Fruit fly (Drosophila melanogaster) whole organism, embryonic: Measurements from ENCODE around the gene CG13694.
A peak's percentile ranks its signal among the peaks of the same experiment; 100 is the strongest.

Experiments
- Abd-B ChIP-seq: fragments of 200-800 bp; sonication (Bioruptor generic); optimal IDR thresholded peaks from 2 replicates; lab custom pipeline; 2018; ENCODE audit warnings: missing biosample characterization, mild to moderate bottlenecking, missing genetic modification characterization, moderate library complexity
- Asciz ChIP-seq: fragments of 200-800 bp; sonication (Bioruptor generic); optimal IDR thresholded peaks from 2 replicates; lab custom pipeline; 2017; ENCODE audit warnings: missing biosample characterization, mild to moderate bottlenecking, missing genetic modification characterization, missing genetic modification reagents
- Atf3 ChIP-seq: fragments of 200-800 bp; sonication (Bioruptor generic); optimal IDR thresholded peaks from 3 replicates; lab custom pipeline; 2016; ENCODE audit warnings: missing biosample characterization, missing genetic modification characterization
- CG10543 ChIP-seq: fragments of 200-800 bp; sonication (Bioruptor generic); optimal IDR thresholded peaks from 3 replicates; lab custom pipeline; 2017; ENCODE audit warnings: missing biosample characterization, mild to moderate bottlenecking, missing genetic modification characterization, moderate library complexity
- CG11723 ChIP-seq: fragments of 200-800 bp; sonication (Bioruptor generic); optimal IDR thresholded peaks from 2 replicates; lab custom pipeline; 2017; ENCODE audit warnings: missing biosample characterization, mild to moderate bottlenecking, missing genetic modification characterization
- CG12071 ChIP-seq: fragments of 200-800 bp; sonication (Bioruptor generic); optimal IDR thresholded peaks from 3 replicates; lab custom pipeline; 2018; ENCODE audit warnings: missing biosample characterization, mild to moderate bottlenecking, missing genetic modification characterization
- CG12769 ChIP-seq: fragments of 200-800 bp; sonication (Bioruptor generic); optimal IDR thresholded peaks from 2 replicates; lab custom pipeline; 2019; ENCODE audit warnings: missing biosample characterization, mild to moderate bottlenecking, missing genetic modification characterization, moderate library complexity
- CG15479 ChIP-seq: fragments of 200-800 bp; sonication (Bioruptor generic); optimal IDR thresholded peaks from 3 replicates; lab custom pipeline; 2019; ENCODE audit warnings: missing biosample characterization, mild to moderate bottlenecking, missing genetic modification characterization, moderate library complexity
- CG15514 ChIP-seq: fragments of 200-800 bp; sonication (Bioruptor generic); optimal IDR thresholded peaks from 3 replicates; lab custom pipeline; 2017; ENCODE audit warnings: missing biosample characterization, missing genetic modification characterization, mild to moderate bottlenecking, moderate library complexity, missing genetic modification reagents
- CG15601 ChIP-seq: fragments of 200-800 bp; sonication (Bioruptor generic); optimal IDR thresholded peaks from 3 replicates; lab custom pipeline; 2019; ENCODE audit warnings: missing biosample characterization, mild to moderate bottlenecking, missing genetic modification characterization, moderate library complexity
- CG2120 ChIP-seq: fragments of 200-800 bp; sonication (Bioruptor generic); optimal IDR thresholded peaks from 3 replicates; lab custom pipeline; 2016; ENCODE audit warnings: missing biosample characterization, missing genetic modification characterization
- CG30431 ChIP-seq: fragments of 200-800 bp; sonication (Bioruptor generic); optimal IDR thresholded peaks from 2 replicates; lab custom pipeline; 2017; ENCODE audit warnings: missing biosample characterization, missing genetic modification characterization
- CG3163 ChIP-seq: fragments of 200-800 bp; sonication (Bioruptor generic); optimal IDR thresholded peaks from 3 replicates; lab custom pipeline; 2016; ENCODE audit warnings: missing biosample characterization, missing genetic modification characterization
- CG3995 ChIP-seq: fragments of 200-800 bp; sonication (Bioruptor generic); optimal IDR thresholded peaks from 3 replicates; lab custom pipeline; 2016; ENCODE audit warnings: missing biosample characterization, missing genetic modification characterization
- CG4707 ChIP-seq: fragments of 200-800 bp; sonication (Bioruptor generic); optimal IDR thresholded peaks from 2 replicates; lab custom pipeline; 2018; ENCODE audit warnings: missing biosample characterization, mild to moderate bottlenecking, missing genetic modification characterization, moderate library complexity
- CG6765 ChIP-seq: fragments of 200-800 bp; sonication (Bioruptor generic); optimal IDR thresholded peaks from 3 replicates; lab custom pipeline; 2017; ENCODE audit warnings: missing biosample characterization, mild to moderate bottlenecking, missing genetic modification characterization
- CG7745 ChIP-seq: fragments of 200-800 bp; sonication (Bioruptor generic); optimal IDR thresholded peaks from 2 replicates; lab custom pipeline; 2018; ENCODE audit warnings: missing biosample characterization, mild to moderate bottlenecking, missing genetic modification characterization, moderate library complexity
- CG8924 ChIP-seq: fragments of 200-800 bp; optimal IDR thresholded peaks from 3 replicates; lab custom pipeline; 2019; ENCODE audit warnings: missing biosample characterization, mild to moderate bottlenecking, missing genetic modification characterization, moderate library complexity
- CG9817 ChIP-seq: fragments of 200-800 bp; sonication (Bioruptor generic); optimal IDR thresholded peaks from 2 replicates; lab custom pipeline; 2018; ENCODE audit warnings: missing biosample characterization, mild to moderate bottlenecking, missing genetic modification characterization, moderate library complexity
- CHES-1-like ChIP-seq: fragments of 200-800 bp; sonication (Bioruptor generic); optimal IDR thresholded peaks from 2 replicates; lab custom pipeline; 2016; ENCODE audit warnings: missing biosample characterization, missing genetic modification characterization
- Dad ChIP-seq: fragments of 200-800 bp; sonication (Bioruptor generic); optimal IDR thresholded peaks from 3 replicates; lab custom pipeline; 2016; ENCODE audit warnings: missing biosample characterization, missing genetic modification characterization
- Eip74EF ChIP-seq, 2 experiments: fragments of 200-800 bp in 1 of 2; fragments of >200 bp in 1 of 2; sonication (Bioruptor generic) in 1 of 2; optimal IDR thresholded peaks; 2 replicates each; lab custom pipeline; 2017 to 2019; ENCODE audit warnings: missing biosample characterization in 2 of 2, missing genetic modification characterization in 2 of 2, mild to moderate bottlenecking in 1 of 2, moderate library complexity in 1 of 2
- Fer3 ChIP-seq: fragments of 200-800 bp; sonication (Bioruptor generic); optimal IDR thresholded peaks from 2 replicates; lab custom pipeline; 2018; ENCODE audit warnings: missing biosample characterization, mild to moderate bottlenecking, missing genetic modification characterization, moderate library complexity
- HLHmδ ChIP-seq: fragments of 200-800 bp; sonication (Bioruptor generic); optimal IDR thresholded peaks from 2 replicates; lab custom pipeline; 2018; ENCODE audit warnings: missing biosample characterization, mild to moderate bottlenecking, missing genetic modification characterization, moderate library complexity
- Hand ChIP-seq: fragments of 200-800 bp; sonication (Bioruptor generic); optimal IDR thresholded peaks from 2 replicates; lab custom pipeline; 2017; ENCODE audit warnings: mild to moderate bottlenecking, missing biosample characterization, missing genetic modification reagents, missing genetic modification characterization
- HmgZ ChIP-seq: fragments of 200-800 bp; sonication (Bioruptor generic); optimal IDR thresholded peaks from 2 replicates; lab custom pipeline; 2018; ENCODE audit warnings: missing biosample characterization, mild to moderate bottlenecking, missing genetic modification characterization
- Hmr ChIP-seq: fragments of 200-800 bp; sonication (Bioruptor generic); optimal IDR thresholded peaks from 3 replicates; lab custom pipeline; 2017; ENCODE audit warnings: mild to moderate bottlenecking, missing biosample characterization, missing genetic modification reagents, missing genetic modification characterization
- Hr51 ChIP-seq, 2 experiments: fragments of 200-800 bp; sonication (Bioruptor generic); optimal IDR thresholded peaks; 2 replicates in 1 of 2; 3 replicates in 1 of 2; lab custom pipeline; 2016 to 2018; ENCODE audit warnings: missing biosample characterization in 2 of 2, missing genetic modification characterization in 2 of 2, mild to moderate bottlenecking in 1 of 2, moderate library complexity in 1 of 2
- Nf-YB ChIP-seq: fragments of 200-800 bp; sonication (Bioruptor generic); optimal IDR thresholded peaks from 3 replicates; lab custom pipeline; 2019; ENCODE audit warnings: missing biosample characterization, mild to moderate bottlenecking, missing genetic modification characterization, moderate library complexity
- NfI ChIP-seq: fragments of 200-800 bp; sonication (Bioruptor generic); optimal IDR thresholded peaks from 3 replicates; lab custom pipeline; 2018; ENCODE audit warnings: missing biosample characterization, mild to moderate bottlenecking, missing genetic modification characterization, moderate library complexity
- Sry-β ChIP-seq: fragments of 200-800 bp; sonication (Bioruptor generic); optimal IDR thresholded peaks from 2 replicates; lab custom pipeline; 2018; ENCODE audit warnings: missing biosample characterization, mild to moderate bottlenecking, missing genetic modification characterization, moderate library complexity
- Stat92E ChIP-seq, 3 experiments: fragments of >200 bp in 2 of 3; fragments of 200-800 bp in 1 of 3; sonication (Bioruptor generic) in 1 of 3; optimal IDR thresholded peaks; 2 replicates each; lab custom pipeline; 2017 to 2019; ENCODE audit warnings: missing biosample characterization in 3 of 3, missing genetic modification characterization in 3 of 3, mild to moderate bottlenecking in 1 of 3, moderate library complexity in 1 of 3
- chn ChIP-seq: fragments of 200-800 bp; sonication (Bioruptor generic); optimal IDR thresholded peaks from 2 replicates; lab custom pipeline; 2016; ENCODE audit warnings: missing biosample characterization, missing genetic modification characterization
- disco-r ChIP-seq: fragments of 200-800 bp; sonication (Bioruptor generic); optimal IDR thresholded peaks from 2 replicates; lab custom pipeline; 2016; ENCODE audit warnings: missing biosample characterization, missing genetic modification characterization
- dmrt99B ChIP-seq: fragments of 200-800 bp; sonication (Bioruptor generic); optimal IDR thresholded peaks from 2 replicates; lab custom pipeline; 2018; ENCODE audit warnings: missing biosample characterization, mild to moderate bottlenecking, missing genetic modification characterization, moderate library complexity
- ewg ChIP-seq: fragments of 200-800 bp; sonication (Bioruptor generic); optimal IDR thresholded peaks from 3 replicates; lab custom pipeline; 2017; ENCODE audit warnings: mild to moderate bottlenecking, missing biosample characterization, missing genetic modification reagents, missing genetic modification characterization
- gcm2 ChIP-seq: fragments of 200-800 bp; sonication (Bioruptor generic); optimal IDR thresholded peaks from 2 replicates; lab custom pipeline; 2016; ENCODE audit warnings: missing biosample characterization, missing genetic modification characterization
- insv ChIP-seq, 2 experiments: fragments of 200-800 bp; sonication (Bioruptor generic); optimal IDR thresholded peaks; 3 replicates each; lab custom pipeline; 2016 to 2018; ENCODE audit warnings: missing biosample characterization in 2 of 2, missing genetic modification characterization in 2 of 2
- lola ChIP-seq, 3 experiments: fragments of >200 bp in 2 of 3; fragments of 200-800 bp in 1 of 3; sonication (Bioruptor generic) in 1 of 3; optimal IDR thresholded peaks; 2 replicates each; lab custom pipeline; 2017 to 2019; ENCODE audit warnings: missing biosample characterization in 3 of 3, missing genetic modification characterization in 3 of 3, mild to moderate bottlenecking in 1 of 3, moderate library complexity in 1 of 3
- nom ChIP-seq: fragments of 200-800 bp; sonication (Bioruptor generic); optimal IDR thresholded peaks from 2 replicates; lab custom pipeline; 2017; ENCODE audit warnings: missing biosample characterization, missing genetic modification characterization, mild to moderate bottlenecking, moderate library complexity, missing genetic modification reagents
- odd ChIP-seq: fragments of 200-800 bp; sonication (Bioruptor generic); optimal IDR thresholded peaks from 2 replicates; lab custom pipeline; 2017; ENCODE audit warnings: missing biosample characterization, mild to moderate bottlenecking, missing genetic modification characterization
- pfk ChIP-seq: fragments of 200-800 bp; sonication (Bioruptor generic); optimal IDR thresholded peaks from 2 replicates; lab custom pipeline; 2018; ENCODE audit warnings: missing biosample characterization, mild to moderate bottlenecking, missing genetic modification characterization, moderate library complexity
- prd ChIP-seq, 3 experiments: fragments of >200 bp in 2 of 3; fragments of 200-800 bp in 1 of 3; sonication (Bioruptor generic) in 1 of 3; optimal IDR thresholded peaks in 2 of 3; IDR thresholded peaks in 1 of 3; 2 replicates in 2 of 3; 3 replicates in 1 of 3; pipeline versions ENCODE4 v1.3.6 to Lab custom; 2017 to 2022; ENCODE audit warnings: missing biosample characterization in 1 of 3, missing genetic modification characterization in 1 of 3
- sens ChIP-seq: fragments of 200-800 bp; sonication (Bioruptor generic); peaks from one replicate; lab custom pipeline; 2016; ENCODE audit warnings: missing biosample characterization, missing genetic modification characterization
- stwl ChIP-seq: fragments of 200-800 bp; sonication (Bioruptor generic); optimal IDR thresholded peaks from 3 replicates; lab custom pipeline; 2018; ENCODE audit warnings: missing biosample characterization, mild to moderate bottlenecking, missing genetic modification characterization, moderate library complexity

Gene CG13694

DNA sequence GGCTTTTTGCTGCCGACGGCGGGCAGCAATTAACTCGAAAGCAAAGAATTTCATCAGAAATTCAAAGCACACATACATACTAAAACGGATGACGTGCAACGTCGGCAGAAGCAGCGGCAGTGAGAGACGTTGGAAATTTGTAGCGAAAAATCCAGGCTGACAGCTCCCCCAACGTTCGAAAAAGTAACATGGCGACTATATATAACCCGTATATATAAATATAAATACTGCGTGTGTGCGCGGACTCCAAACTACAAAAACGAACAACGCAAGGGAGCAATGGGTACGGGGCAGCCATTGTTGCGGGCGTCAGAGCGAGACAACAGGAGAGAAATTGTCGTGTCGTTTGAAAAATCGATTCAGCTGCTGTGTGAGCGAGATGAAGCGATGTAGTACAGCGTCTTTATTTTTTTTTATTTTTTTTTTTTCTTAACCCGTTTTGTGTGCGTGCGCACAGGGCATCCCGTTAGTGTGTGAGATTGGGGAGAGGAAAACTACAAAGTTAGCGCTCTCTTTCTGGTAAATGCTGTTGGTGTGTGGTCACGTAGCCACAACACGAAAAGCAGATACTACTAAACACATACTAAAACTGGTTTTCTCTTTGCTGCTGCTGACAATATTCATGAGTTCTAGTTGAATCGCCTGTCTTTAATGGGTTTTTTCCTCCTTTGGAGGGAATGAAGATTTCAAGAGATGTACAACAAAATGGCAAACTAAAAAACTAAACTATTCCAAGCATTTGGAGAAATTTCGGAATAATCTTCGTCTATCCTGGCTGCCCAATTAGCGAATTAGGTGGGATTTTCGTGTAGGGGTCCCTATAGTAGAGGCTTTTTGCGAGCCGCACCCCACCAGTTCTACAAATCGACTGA is 44.5 kb upstream of the CG13694 start (continued):
- TF ChIP-seq Eip74EF (GFP tag; optimal IDR thresholded peaks at IDR 0.05; lab: Kevin White, UChicago) (peak in 1 of 2 experiments; percentile 36), chn (peak; percentile 24), Abd-B (peak; percentile 25), Hr51 (GFP tag; optimal IDR thresholded peaks at IDR 0.05; lab: Kevin White, UChicago) (peak in 1 of 2 experiments; percentile 25), lola (GFP tag; optimal IDR thresholded peaks at IDR 0.05; lab: Kevin White, UChicago) (peak in 1 of 3 experiments; percentile 18), ewg (GFP tag; lab: Kevin White, UChicago) (peak; percentile 96), stwl (tag; lab: Kevin White, UChicago) (no peak), CG7745 (tag; lab: Kevin White, UChicago) (peak; percentile 30), CG15514 (GFP tag; lab: Kevin White, UChicago) (peak; percentile 36), CG30431 (GFP tag; lab: Kevin White, UChicago) (no peak), Fer3 (tag; lab: Kevin White, UChicago) (no peak), prd (optimal IDR thresholded peaks at IDR 0.05; lab: Kevin White, UChicago) (no peak), prd (GFP tag; IDR thresholded peaks at IDR 0.05; lab: Robert Waterston, UW) (no peak), odd (no peak), CG10543 (GFP tag; lab: Kevin White, UChicago) (peak; percentile 97), CG2120 (peak; percentile 22), Dad (peak; percentile 12), Hand (peak; percentile 28), nom (GFP tag; lab: Kevin White, UChicago) (peak; percentile 94), gcm2 (peak; percentile 57), insv (GFP tag; optimal IDR thresholded peaks at IDR 0.05; lab: Kevin White, UChicago) (peak in 1 of 2 experiments; percentile 27), NfI (GFP tag; lab: Kevin White, UChicago) (peak; percentile 18), HLHmδ (peak; percentile 27), CG12071 (GFP tag; lab: Kevin White, UChicago) (peak; percentile 3), Sry-β (no peak), sens (GFP tag; lab: Kevin White, UChicago) (peak; percentile 93), CG8924 (tag; lab: Kevin White, UChicago) (peak; percentile 28), Stat92E (GFP tag; optimal IDR thresholded peaks at IDR 0.05; lab: Kevin White, UChicago) (peak in 1 of 3 experiments; percentile 65), CHES-1-like (GFP tag; lab: Kevin White, UChicago) (peak; percentile 45), CG3163 (GFP tag; lab: Kevin White, UChicago) (peak; percentile 12), CG6765 (GFP tag; lab: Kevin White, UChicago) (peak; percentile 15), Asciz (GFP tag; lab: Kevin White, UChicago) (no peak), CG9817 (tag; lab: Kevin White, UChicago) (peak; percentile 17), HmgZ (peak; percentile 78), Nf-YB (GFP tag; lab: Kevin White, UChicago) (peak; percentile 59), CG15479 (GFP tag; lab: Kevin White, UChicago) (peak; percentile 39), CG11723 (no peak), disco-r (peak; percentile 40), CG3995 (GFP tag; lab: Kevin White, UChicago) (no peak), CG12769 (tag; lab: Kevin White, UChicago) (peak; percentile 89), Hmr (GFP tag; lab: Kevin White, UChicago) (peak; percentile 68), Atf3 (GFP tag; lab: Kevin White, UChicago) (no peak), CG15601 (tag; lab: Kevin White, UChicago) (peak; percentile 32), pfk (GFP tag; lab: Kevin White, UChicago) (peak; percentile 51), dmrt99B (peak; percentile 22), CG4707 (no peak)
